Worm (Caenorhabditis elegans) whole organism, L1 larva: Measurements from ENCODE around the gene spp-22.

Source experiments
- Y116A8C.19 ChIP-seq: sonication (generic microtip); optimal IDR thresholded peaks from 2 replicates; lab custom pipeline; 2016; ENCODE audit warnings: missing compliant biosample characterization, missing genetic modification characterization, borderline replicate concordance
- elt-3 ChIP-seq, 6 experiments: fragments of 150-350 bp in 1 of 6; sonication (generic microtip); optimal IDR thresholded peaks; 2 replicates each; lab custom pipeline; 2017 to 2018; ENCODE audit warnings: missing biosample characterization in 6 of 6, missing genetic modification characterization in 6 of 6, inconsistent platforms in 1 of 6
- fkh-10 ChIP-seq: sonication (generic microtip); optimal IDR thresholded peaks from 2 replicates; lab custom pipeline; 2017; ENCODE audit warnings: missing biosample characterization, missing genetic modification reagents, missing genetic modification characterization
- fos-1 ChIP-seq: fragments of 150-350 bp; optimal IDR thresholded peaks from 2 replicates; lab custom pipeline; 2014; ENCODE audit warnings: missing biosample characterization, missing genetic modification characterization
- unc-130 ChIP-seq: fragments of 150-350 bp; optimal IDR thresholded peaks from 2 replicates; lab custom pipeline; 2017; ENCODE audit warnings: missing biosample characterization, missing genetic modification characterization, inconsistent platforms

- TF ChIP-seq fkh-10 (GFP tag; lab: Kevin White, UChicago): no peak
- no peak for TF ChIP-seq unc-130 (tag; lab: Kevin White, UChicago)
- TF ChIP-seq fos-1 (tag; lab: Kevin White, UChicago): no peak
- TF ChIP-seq Y116A8C.19 (tag; lab: Kevin White, UChicago): no peak
- TF ChIP-seq elt-3 (tag; optimal IDR thresholded peaks at IDR 0.05; lab: Kevin White, UChicago): no peak
Observed at ce11 chrX:7204175-7204574, 7.3 kb upstream of the spp-22 start.
